Worm (Caenorhabditis elegans): ENCODE data around the gene pid-1.

- TF ChIP-seq ztf-23 (GFP tag; IDR thresholded peaks at IDR 0.05) (no peak), flt-1 (GFP tag; IDR thresholded peaks at IDR 0.05) (no peak), tab-1 (GFP tag; IDR thresholded peaks at IDR 0.05) (no peak), med-1 (GFP tag; optimal IDR thresholded peaks at IDR 0.05; ENCODE audit: insufficient read depth) (no peak), T22C8.4 (GFP tag; IDR thresholded peaks at IDR 0.05) (no peak), klf-2 (GFP tag; conservative IDR thresholded peaks at IDR 0.05) (no peak), ref-1 (GFP tag; conservative IDR thresholded peaks at IDR 0.05) (no peak)
Measured at ce11 chrII:7705152-7705551, 14.8 kb upstream of the pid-1 start, which contains the start of gene B0495.7.

Measured in whole organism, midembryonic.